Fruit fly (Drosophila melanogaster) whole organism, embryonic: Measurements from ENCODE around the gene Prdm13.

Source experiments
- Abd-B ChIP-seq: fragments of 200-800 bp; sonication (Bioruptor generic); optimal IDR thresholded peaks from 2 replicates; lab custom pipeline; 2018; ENCODE audit warnings: missing biosample characterization, mild to moderate bottlenecking, missing genetic modification characterization, moderate library complexity
- Antp ChIP-seq: fragments of 200-800 bp; sonication (Bioruptor generic); optimal IDR thresholded peaks from 3 replicates; lab custom pipeline; 2016; ENCODE audit warnings: missing biosample characterization, missing genetic modification characterization
- Bdp1 ChIP-seq: fragments of 200-800 bp; sonication (Bioruptor generic); optimal IDR thresholded peaks from 3 replicates; lab custom pipeline; 2016; ENCODE audit warnings: missing biosample characterization, missing genetic modification characterization
- CG10209 ChIP-seq: fragments of 200-800 bp; sonication (Bioruptor generic); optimal IDR thresholded peaks from 3 replicates; lab custom pipeline; 2017; ENCODE audit warnings: missing biosample characterization, mild to moderate bottlenecking, missing genetic modification characterization, missing genetic modification reagents
- CG11696 ChIP-seq: fragments of 200-800 bp; sonication (Bioruptor generic); IDR thresholded peaks from 2 replicates; pipeline ENCODE4 v1.3.6; 2022; ENCODE audit warnings: missing biosample characterization, missing genetic modification characterization
- CG11723 ChIP-seq: fragments of 200-800 bp; sonication (Bioruptor generic); optimal IDR thresholded peaks from 2 replicates; lab custom pipeline; 2017; ENCODE audit warnings: missing biosample characterization, mild to moderate bottlenecking, missing genetic modification characterization
- CG13424 ChIP-seq: fragments of 200-800 bp; sonication (Bioruptor generic); optimal IDR thresholded peaks from 2 replicates; lab custom pipeline; 2019; ENCODE audit warnings: missing biosample characterization, mild to moderate bottlenecking, missing genetic modification characterization, moderate library complexity
- CG14050 ChIP-seq: fragments of 200-800 bp; sonication (Bioruptor generic); IDR thresholded peaks from 3 replicates; pipeline ENCODE4 v1.3.6; 2022; ENCODE audit warnings: missing biosample characterization, missing genetic modification characterization
- CG18599 ChIP-seq: fragments of 200-800 bp; sonication (Bioruptor generic); optimal IDR thresholded peaks from 3 replicates; lab custom pipeline; 2017; ENCODE audit warnings: missing biosample characterization, missing genetic modification characterization, mild to moderate bottlenecking, moderate library complexity, missing genetic modification reagents
- CG2199 ChIP-seq: fragments of 200-800 bp; sonication (Bioruptor generic); IDR thresholded peaks from 3 replicates; pipeline ENCODE4 v1.3.6; 2022; ENCODE audit warnings: missing biosample characterization, missing genetic modification characterization
- CG2678 ChIP-seq: fragments of 200-800 bp; sonication (Bioruptor generic); optimal IDR thresholded peaks from 3 replicates; lab custom pipeline; 2019; ENCODE audit warnings: missing biosample characterization, mild to moderate bottlenecking, missing genetic modification characterization, moderate library complexity
- CG31441 ChIP-seq: fragments of 200-800 bp; sonication (Bioruptor generic); IDR thresholded peaks from 2 replicates; pipeline ENCODE4 v1.3.6; 2022; ENCODE audit warnings: missing biosample characterization, missing genetic modification characterization
- CG3838 ChIP-seq: fragments of 200-800 bp; sonication (Bioruptor generic); optimal IDR thresholded peaks from 3 replicates; lab custom pipeline; 2016; ENCODE audit warnings: missing biosample characterization, missing genetic modification characterization
- CG42726 ChIP-seq: fragments of 200-800 bp; sonication (Bioruptor generic); IDR thresholded peaks from 2 replicates; pipeline ENCODE4 v1.3.6; 2022; ENCODE audit warnings: missing biosample characterization, missing genetic modification characterization; ENCODE audit not compliant: partially characterized antibody
- CG43689 ChIP-seq: fragments of 200-800 bp; sonication (Bioruptor generic); IDR thresholded peaks from 2 replicates; pipeline ENCODE4 v1.3.6; 2022; ENCODE audit warnings: missing biosample characterization, missing genetic modification characterization
- CG4820 ChIP-seq: fragments of 200-800 bp; sonication (Bioruptor generic); optimal IDR thresholded peaks from 3 replicates; lab custom pipeline; 2016; ENCODE audit warnings: missing biosample characterization, missing genetic modification characterization
- CG6272 ChIP-seq: fragments of 200-800 bp; sonication (Bioruptor generic); IDR thresholded peaks from 2 replicates; pipeline ENCODE4 v1.3.6; 2022; ENCODE audit warnings: missing biosample characterization, missing genetic modification characterization
- CG7357 ChIP-seq: fragments of 200-800 bp; sonication (Bioruptor generic); IDR thresholded peaks from 3 replicates; pipeline ENCODE4 v1.3.6; 2022; ENCODE audit warnings: missing biosample characterization, missing genetic modification characterization
- CG7963 ChIP-seq: fragments of 200-800 bp; sonication (Bioruptor generic); IDR thresholded peaks from 3 replicates; pipeline ENCODE4 v1.3.6; 2022; ENCODE audit warnings: missing biosample characterization, missing genetic modification characterization; ENCODE audit not compliant: partially characterized antibody
- Camta ChIP-seq: fragments of 200-800 bp; sonication (Bioruptor generic); optimal IDR thresholded peaks from 2 replicates; lab custom pipeline; 2016; ENCODE audit warnings: missing biosample characterization, missing genetic modification characterization
- Chrac-16 ChIP-seq: fragments of 200-800 bp; sonication (Bioruptor generic); optimal IDR thresholded peaks from 3 replicates; lab custom pipeline; 2016; ENCODE audit warnings: missing biosample characterization, missing genetic modification characterization
- D19A ChIP-seq: fragments of 200-800 bp; optimal IDR thresholded peaks from 3 replicates; lab custom pipeline; 2019; ENCODE audit warnings: missing biosample characterization, mild to moderate bottlenecking, missing genetic modification characterization, moderate library complexity
- D19B ChIP-seq: fragments of 200-800 bp; sonication (Bioruptor generic); optimal IDR thresholded peaks from 2 replicates; lab custom pipeline; 2017; ENCODE audit warnings: missing biosample characterization, mild to moderate bottlenecking, missing genetic modification characterization
- Dfd ChIP-seq, 2 experiments: fragments of >200 bp; optimal IDR thresholded peaks; 2 replicates each; lab custom pipeline; 2017; ENCODE audit warnings: missing biosample characterization in 2 of 2, missing genetic modification characterization in 2 of 2
- Drgx ChIP-seq: fragments of 200-800 bp; sonication (Bioruptor generic); IDR thresholded peaks from 2 replicates; pipeline ENCODE4 v1.3.6; 2022; ENCODE audit warnings: missing biosample characterization, missing genetic modification characterization
- E2f1 ChIP-seq: fragments of 200-800 bp; sonication (Bioruptor generic); IDR thresholded peaks from 2 replicates; pipeline ENCODE4 v1.3.6; 2022; ENCODE audit warnings: missing biosample characterization, missing genetic modification characterization
- E2f2 ChIP-seq: fragments of 200-800 bp; sonication (Bioruptor generic); IDR thresholded peaks from 2 replicates; pipeline ENCODE4 v1.3.6; 2022; ENCODE audit warnings: missing biosample characterization, missing genetic modification characterization
- Gsc ChIP-seq: fragments of 200-800 bp; sonication (Bioruptor generic); IDR thresholded peaks from 2 replicates; pipeline ENCODE4 v1.3.6; 2022; ENCODE audit warnings: missing biosample characterization, missing genetic modification characterization
- Gug ChIP-seq: fragments of 200-800 bp; sonication (Bioruptor generic); IDR thresholded peaks from 4 replicates; pipeline ENCODE4 v1.3.6; 2022; ENCODE audit warnings: missing biosample characterization, missing genetic modification characterization
- HmgZ ChIP-seq: fragments of 200-800 bp; sonication (Bioruptor generic); optimal IDR thresholded peaks from 2 replicates; lab custom pipeline; 2018; ENCODE audit warnings: missing biosample characterization, mild to moderate bottlenecking, missing genetic modification characterization
- MTF-1 ChIP-seq: fragments of 200-800 bp; sonication (Bioruptor generic); optimal IDR thresholded peaks from 2 replicates; lab custom pipeline; 2018; ENCODE audit warnings: missing biosample characterization, mild to moderate bottlenecking, missing genetic modification characterization, borderline replicate concordance
- Mes4 ChIP-seq: fragments of 200-800 bp; sonication (Bioruptor generic); optimal IDR thresholded peaks from 2 replicates; lab custom pipeline; 2016; ENCODE audit warnings: missing biosample characterization, missing genetic modification characterization
- NC2β ChIP-seq: fragments of 200-800 bp; sonication (Bioruptor generic); optimal IDR thresholded peaks from 2 replicates; lab custom pipeline; 2016; ENCODE audit warnings: missing biosample characterization, missing genetic modification characterization
- Nf-YC ChIP-seq: fragments of 200-800 bp; optimal IDR thresholded peaks from 3 replicates; lab custom pipeline; 2019; ENCODE audit warnings: missing biosample characterization, mild to moderate bottlenecking, missing genetic modification characterization, moderate library complexity
- Rx ChIP-seq: fragments of 200-800 bp; sonication (Bioruptor generic); IDR thresholded peaks from 2 replicates; pipeline ENCODE4 v1.3.6; 2022; ENCODE audit warnings: missing biosample characterization, missing genetic modification characterization
- Sin3A ChIP-seq: fragments of >200 bp; optimal IDR thresholded peaks from 2 replicates; lab custom pipeline; 2018
- Trl ChIP-seq, 3 experiments: fragments of >200 bp in 2 of 3; fragments of 200-800 bp in 1 of 3; sonication (Bioruptor generic) in 1 of 3; optimal IDR thresholded peaks; 2 replicates in 1 of 3; 3 replicates in 2 of 3; lab custom pipeline; 2016 to 2017; ENCODE audit warnings: missing biosample characterization in 1 of 3, missing genetic modification characterization in 1 of 3
- crol ChIP-seq: fragments of 200-800 bp; sonication (Bioruptor generic); IDR thresholded peaks from 2 replicates; pipeline ENCODE4 v1.3.6; 2022; ENCODE audit warnings: missing biosample characterization, missing genetic modification characterization
- da ChIP-seq: fragments of 200-800 bp; sonication (Bioruptor generic); optimal IDR thresholded peaks from 2 replicates; lab custom pipeline; 2016; ENCODE audit warnings: missing biosample characterization, missing genetic modification characterization
- dpn ChIP-seq, 2 experiments: fragments of 200-800 bp; sonication (Bioruptor generic); optimal IDR thresholded peaks; 3 replicates each; lab custom pipeline; 2016; ENCODE audit warnings: missing biosample characterization in 2 of 2, missing genetic modification characterization in 2 of 2
- emc ChIP-seq: fragments of 200-800 bp; sonication (Bioruptor generic); optimal IDR thresholded peaks from 2 replicates; lab custom pipeline; 2016; ENCODE audit warnings: missing biosample characterization, missing genetic modification characterization
- grau ChIP-seq: fragments of 200-800 bp; optimal IDR thresholded peaks from 3 replicates; lab custom pipeline; 2019; ENCODE audit warnings: missing biosample characterization, mild to moderate bottlenecking, missing genetic modification characterization, moderate library complexity
- lola ChIP-seq, 3 experiments: fragments of >200 bp in 2 of 3; fragments of 200-800 bp in 1 of 3; sonication (Bioruptor generic) in 1 of 3; optimal IDR thresholded peaks; 2 replicates each; lab custom pipeline; 2017 to 2019; ENCODE audit warnings: missing biosample characterization in 3 of 3, missing genetic modification characterization in 3 of 3, mild to moderate bottlenecking in 1 of 3, moderate library complexity in 1 of 3
- nerfin-1 ChIP-seq: fragments of 200-800 bp; sonication (Bioruptor generic); optimal IDR thresholded peaks from 3 replicates; lab custom pipeline; 2019; ENCODE audit warnings: missing biosample characterization, mild to moderate bottlenecking, missing genetic modification characterization, moderate library complexity
- repo ChIP-seq: fragments of 200-800 bp; sonication (Bioruptor generic); optimal IDR thresholded peaks from 2 replicates; lab custom pipeline; 2016; ENCODE audit warnings: missing biosample characterization, missing genetic modification characterization
- sisA ChIP-seq: fragments of 200-800 bp; sonication (Bioruptor generic); IDR thresholded peaks from 2 replicates; pipeline ENCODE4 v1.3.6; 2022; ENCODE audit warnings: missing biosample characterization, missing genetic modification characterization
- sob ChIP-seq: fragments of 200-800 bp; sonication (Bioruptor generic); IDR thresholded peaks from 2 replicates; pipeline ENCODE4 v1.3.6; 2022; ENCODE audit warnings: missing biosample characterization, missing genetic modification characterization
- unc-4 ChIP-seq: fragments of 200-800 bp; sonication (Bioruptor generic); IDR thresholded peaks from 2 replicates; pipeline ENCODE4 v1.3.6; 2022; ENCODE audit warnings: missing biosample characterization, missing genetic modification characterization; ENCODE audit not compliant: partially characterized antibody
- wor ChIP-seq: fragments of 200-800 bp; sonication (Bioruptor generic); IDR thresholded peaks from 2 replicates; pipeline ENCODE4 v1.3.6; 2022; ENCODE audit warnings: missing biosample characterization, missing genetic modification characterization

The Prdm13 gene

DNA sequence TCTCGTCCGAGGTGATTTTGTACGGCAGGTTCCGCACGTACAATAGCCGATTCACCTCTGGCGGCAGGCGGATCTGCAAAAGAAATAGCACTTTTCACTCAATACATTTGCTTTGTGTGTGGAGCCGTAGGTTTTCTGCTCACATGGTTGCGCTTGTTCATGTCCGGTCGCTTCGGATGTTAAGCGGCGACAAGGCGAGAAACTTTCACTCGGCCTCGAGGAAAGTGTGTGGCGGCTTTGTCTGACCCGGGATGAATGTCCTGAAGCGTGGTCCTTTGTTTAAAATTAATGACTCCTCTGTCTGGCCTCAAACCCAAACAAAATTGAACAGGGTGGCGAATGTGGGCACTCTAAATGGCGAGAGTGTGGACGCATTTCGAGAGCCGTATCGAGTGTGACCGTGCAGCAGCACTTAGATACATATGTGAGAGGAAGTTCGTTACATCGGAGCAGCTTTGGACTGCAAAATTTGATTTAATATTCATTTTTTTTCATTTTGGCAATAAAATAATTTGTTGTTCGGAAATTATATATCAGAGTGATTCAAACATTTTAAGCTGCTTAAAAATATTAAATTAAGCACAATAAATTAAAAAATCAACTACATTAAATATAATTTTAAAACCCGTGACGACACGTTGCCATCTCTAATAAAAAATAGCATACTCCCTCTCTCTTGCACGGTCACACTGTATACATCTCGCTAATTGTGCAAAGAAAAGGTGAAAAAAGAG, 30.1 kb downstream of the Prdm13 start, which contains the start of the genes Sf3b6 and Tnpo (continued):
- TF ChIP-seq CG6272 (GFP tag; lab: Robert Waterston, UW): peak; percentile 88
- peak; percentile 86 for TF ChIP-seq Chrac-16 (GFP tag; lab: Kevin White, UChicago)
- TF ChIP-seq sisA (GFP tag; lab: Robert Waterston, UW): peak; percentile 84
- TF ChIP-seq CG18599: no peak
- no peak for TF ChIP-seq MTF-1
- peak; percentile 75 for TF ChIP-seq Rx (GFP tag; lab: Robert Waterston, UW)
- TF ChIP-seq CG11723 (GFP tag; lab: Kevin White, UChicago): no peak
- TF ChIP-seq crol (GFP tag; lab: Robert Waterston, UW): no peak
- no peak for TF ChIP-seq Abd-B (GFP tag; lab: Kevin White, UChicago)
- TF ChIP-seq NC2β (GFP tag; lab: Kevin White, UChicago): peak; percentile 58
- peak; percentile 81 for TF ChIP-seq Sin3A
- no peak for TF ChIP-seq repo (GFP tag; lab: Kevin White, UChicago)
- no peak for TF ChIP-seq D19A
- no peak for TF ChIP-seq Dfd (GFP tag; optimal IDR thresholded peaks at IDR 0.05; lab: Kevin White, UChicago)
- TF ChIP-seq grau (tag; lab: Kevin White, UChicago): peak; percentile 87
- peak; percentile 90 for TF ChIP-seq CG13424
- peak; percentile 31 for TF ChIP-seq CG3838 (GFP tag; lab: Kevin White, UChicago)
- peak; percentile 63 for TF ChIP-seq Bdp1 (GFP tag; lab: Kevin White, UChicago)
- TF ChIP-seq CG14050: peak; percentile 62; the same call in 2 of the 3 replicates
- TF ChIP-seq lola (GFP tag; optimal IDR thresholded peaks at IDR 0.05; lab: Kevin White, UChicago): peak in 1 of 3 experiments; percentile 91
- peak; percentile 65 for TF ChIP-seq unc-4 (GFP tag; lab: Robert Waterston, UW)
- peak; percentile 15 for TF ChIP-seq da
- TF ChIP-seq HmgZ (tag; lab: Kevin White, UChicago): peak; percentile 66
- peak; percentile 76 to 84 for TF ChIP-seq dpn (GFP tag; optimal IDR thresholded peaks at IDR 0.05; lab: Kevin White, UChicago)
- TF ChIP-seq Gsc (GFP tag; lab: Robert Waterston, UW): no peak; the same call in 1 of the 2 replicates
- peak; percentile 80 for TF ChIP-seq CG4820 (GFP tag; lab: Kevin White, UChicago)
- peak; percentile 69 for TF ChIP-seq Camta (GFP tag; lab: Kevin White, UChicago)
- TF ChIP-seq Drgx (GFP tag; lab: Robert Waterston, UW): peak; percentile 61
- TF ChIP-seq CG43689 (GFP tag; lab: Robert Waterston, UW): 0 out of 2 replicates have a peak, but pooled peaks have one; percentile 12
- TF ChIP-seq CG7357 (GFP tag; lab: Robert Waterston, UW): peak; percentile 82
- TF ChIP-seq CG11696 (GFP tag; lab: Robert Waterston, UW): peak; percentile 31; the same call in 1 of the 2 replicates
- TF ChIP-seq wor (GFP tag; lab: Robert Waterston, UW): peak; percentile 79
- 0 out of 2 replicates have a peak, but pooled peaks have one; percentile 31 for TF ChIP-seq CG42726 (GFP tag; lab: Robert Waterston, UW)
- peak; percentile 65 for TF ChIP-seq E2f2 (GFP tag; lab: Robert Waterston, UW)
- no peak for TF ChIP-seq CG2678
- TF ChIP-seq CG10209: peak; percentile 86
- TF ChIP-seq sob: peak; percentile 83
- peak; percentile 79 for TF ChIP-seq E2f1 (GFP tag; lab: Robert Waterston, UW)
- TF ChIP-seq CG31441 (GFP tag; lab: Robert Waterston, UW): no peak
- peak in 1 of 2 experiments; percentile 28 for TF ChIP-seq Trl (optimal IDR thresholded peaks at IDR 0.05; lab: Kevin White, UChicago)
- TF ChIP-seq Trl (GFP tag; optimal IDR thresholded peaks at IDR 0.05; lab: Kevin White, UChicago): peak; percentile 61
- peak; percentile 88 for TF ChIP-seq D19B (GFP tag; lab: Kevin White, UChicago)
- no peak; the same call in 1 of the 4 replicates for TF ChIP-seq Gug (GFP tag; lab: Robert Waterston, UW)
- peak; percentile 61 for TF ChIP-seq Antp (GFP tag; lab: Kevin White, UChicago)
- peak; percentile 63 for TF ChIP-seq Mes4 (GFP tag; lab: Kevin White, UChicago)
- TF ChIP-seq nerfin-1 (tag; lab: Kevin White, UChicago): peak; percentile 67
- TF ChIP-seq Nf-YC: no peak
- 0 out of 3 replicates have a peak, but pooled peaks have one; percentile 37 for TF ChIP-seq CG2199 (GFP tag; lab: Robert Waterston, UW)
- peak; percentile 29 for TF ChIP-seq emc (GFP tag; lab: Kevin White, UChicago)
- no peak for TF ChIP-seq CG7963 (GFP tag; lab: Robert Waterston, UW)
